Fruit fly (Drosophila melanogaster): ENCODE results near the gene CG17029.

DNA sequence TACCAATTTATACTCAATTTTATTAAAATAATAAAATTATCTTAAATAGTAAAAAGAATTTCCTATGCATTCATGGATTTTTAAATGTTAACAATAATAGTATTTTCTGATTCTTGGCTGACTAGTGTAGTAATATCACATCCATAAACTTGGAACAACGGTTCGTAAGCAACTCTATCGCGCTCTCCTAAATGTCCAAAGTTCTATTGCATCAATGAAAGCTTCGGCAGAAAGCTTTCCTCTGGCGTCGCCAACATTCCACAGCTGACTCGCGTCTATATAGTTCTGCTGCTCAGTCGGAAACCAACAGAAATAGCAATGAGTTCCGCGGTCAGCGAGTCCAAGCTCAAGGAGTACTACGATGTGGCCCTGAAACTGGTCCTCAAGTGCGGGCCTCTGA is at the start of gene CG17029:
- no peak for TF ChIP-seq CG15710 (tag; optimal IDR thresholded peaks at IDR 0.05)
- no peak for TF ChIP-seq CG8301 (tag; optimal IDR thresholded peaks at IDR 0.05)
- no peak for TF ChIP-seq gl (tag; optimal IDR thresholded peaks at IDR 0.05)
- no peak for TF ChIP-seq EcR (GFP tag; optimal IDR thresholded peaks at IDR 0.05)
- TF ChIP-seq CG34367 (tag; optimal IDR thresholded peaks at IDR 0.05), result no peak
- no peak for TF ChIP-seq D1 (tag; optimal IDR thresholded peaks at IDR 0.05)
- no peak for TF ChIP-seq CG17806 (tag; optimal IDR thresholded peaks at IDR 0.05)
- TF ChIP-seq CG32121 (GFP tag; IDR thresholded peaks at IDR 0.05), result no peak
- peak; percentile 12; the same call in 1 of the 2 replicates for TF ChIP-seq Ets98B (GFP tag; IDR thresholded peaks at IDR 0.05)
- no peak for TF ChIP-seq Pif1B (GFP tag; optimal IDR thresholded peaks at IDR 0.05)
- TF ChIP-seq CG9948 (tag; optimal IDR thresholded peaks at IDR 0.05), result no peak
- TF ChIP-seq CG13204 (GFP tag; optimal IDR thresholded peaks at IDR 0.05), result no peak

All from whole organism, pupa.